Worm (Caenorhabditis elegans) whole organism, early embryonic: Measurements from ENCODE around the gene pho-11.

Source experiments
- ama-1 ChIP-seq: fragments of 150-350 bp; optimal IDR thresholded peaks from 2 replicates; lab custom pipeline; 2014
- hmbx-1 ChIP-seq: sonication (generic microtip); optimal IDR thresholded peaks from 2 replicates; lab custom pipeline; 2016; ENCODE audit warnings: mild to moderate bottlenecking, missing genetic modification characterization, missing compliant biosample characterization
- scrt-1 ChIP-seq: fragments of 200-800 bp; sonication (Bioruptor generic); IDR thresholded peaks from 2 replicates; pipeline ENCODE4 v1.3.6; 2022; ENCODE audit warnings: missing genetic modification characterization, missing compliant biosample characterization
- tra-4 ChIP-seq: sonication (generic microtip); optimal IDR thresholded peaks from 2 replicates; lab custom pipeline; 2017; ENCODE audit warnings: missing genetic modification characterization, missing compliant biosample characterization

DNA sequence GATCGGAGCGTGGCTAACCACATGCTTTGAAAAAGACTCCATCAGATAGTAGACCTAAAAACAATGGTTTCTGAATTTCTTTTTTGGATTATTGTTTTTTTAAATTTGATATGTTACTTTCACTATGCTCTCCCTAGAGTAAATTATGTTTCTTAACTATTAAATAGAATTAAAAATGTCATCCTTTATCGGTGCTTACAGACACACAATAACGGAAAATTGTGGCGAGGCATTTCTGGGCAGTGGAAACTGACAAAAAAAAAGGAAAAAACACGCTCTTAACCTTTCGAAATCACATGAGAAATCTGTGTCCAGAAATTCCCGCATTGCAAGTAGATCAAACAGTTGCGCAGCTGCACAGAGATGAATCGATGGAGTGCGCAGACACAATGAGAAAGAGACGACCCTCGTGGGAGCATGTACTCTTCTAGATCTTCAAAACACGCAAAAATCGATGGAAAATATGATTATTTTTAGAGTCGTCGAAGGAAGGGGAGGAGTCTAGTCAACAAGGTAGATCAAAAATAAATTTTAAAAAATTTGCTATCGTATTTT, 48.5 kb downstream of the pho-11 start, which contains the start of gene ZK892.6:
- TF ChIP-seq ama-1 (lab: Kevin White, UChicago) (no peak), hmbx-1 (tag; lab: Kevin White, UChicago) (no peak), scrt-1 (no peak), tra-4 (tag; lab: Kevin White, UChicago) (no peak)
